ENCODE assay signal across 1 fruit fly cellular context in the genomic region with DNA sequence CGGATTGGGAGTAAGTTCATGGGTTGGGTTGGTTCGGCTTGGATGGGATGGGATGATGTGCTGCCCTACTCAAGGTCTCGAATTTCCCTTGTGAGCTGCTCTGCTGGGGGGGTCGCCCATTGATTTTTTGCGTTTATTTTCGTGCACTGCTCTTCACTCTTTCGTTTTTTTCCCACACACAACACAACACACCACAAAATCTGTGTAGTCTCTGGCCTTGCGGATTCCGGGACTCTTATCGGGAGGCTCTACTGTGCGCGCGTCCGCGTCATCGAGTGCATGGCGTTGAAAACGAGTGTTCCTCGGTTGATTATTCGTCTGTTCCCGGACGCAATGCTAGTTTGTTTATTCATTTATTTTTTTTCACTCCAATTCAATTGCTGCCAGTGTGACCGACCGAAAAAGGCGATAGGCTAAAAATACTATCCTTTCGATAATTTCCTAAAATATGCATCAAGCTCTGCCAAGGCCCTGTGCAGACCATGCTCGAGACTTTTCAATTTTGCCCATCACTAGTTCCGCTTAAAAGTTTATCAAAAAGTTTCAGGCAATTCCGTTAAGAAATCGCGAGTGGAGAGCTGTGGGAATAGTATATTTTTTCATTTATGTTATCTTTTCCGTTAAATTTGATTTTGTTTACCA.
TF ChIP-seq lines count a peak whose summit lies in the region.

Gene WASp (minus strand): TSS at position 399 of the 642 bp plus-strand sequence.

TF ChIP-seq in whole organism, embryonic, 481 proteins besides CTCF, POLR2A, EP300 and RAD21 (continued from another document and continues in another):
- TF ChIP-seq hb (GFP tag; IDR thresholded peaks at IDR 0.05; lab: Robert Waterston, UW; ENCODE audit: partially characterized antibody) (no peak), ro (GFP tag; IDR thresholded peaks at IDR 0.05; lab: Robert Waterston, UW) (no peak), CG7928 (GFP tag; optimal IDR thresholded peaks at IDR 0.05; lab: Kevin White, UChicago) (no peak), ken (GFP tag; IDR thresholded peaks at IDR 0.05; lab: Robert Waterston, UW) (peak; percentile 58; the same call in 1 of the 3 replicates), hth (optimal IDR thresholded peaks at IDR 0.05; lab: Kevin White, UChicago) (no peak), CG7987 (GFP tag; optimal IDR thresholded peaks at IDR 0.05; lab: Kevin White, UChicago) (peak; percentile 86), D19B (GFP tag; optimal IDR thresholded peaks at IDR 0.05; lab: Kevin White, UChicago) (no peak), Ets97D (GFP tag; optimal IDR thresholded peaks at IDR 0.05; lab: Kevin White, UChicago) (peak; percentile 99), mam (GFP tag; optimal IDR thresholded peaks at IDR 0.05; lab: Kevin White, UChicago) (peak; percentile 64), prd (optimal IDR thresholded peaks at IDR 0.05; lab: Kevin White, UChicago) (no peak), prd (GFP tag; IDR thresholded peaks at IDR 0.05; lab: Robert Waterston, UW) (peak; percentile 46; the same call in 1 of the 3 replicates), Eip74EF (GFP tag; optimal IDR thresholded peaks at IDR 0.05; lab: Kevin White, UChicago) (peak in 1 of 2 experiments; percentile 86), D19A (tag; optimal IDR thresholded peaks at IDR 0.05; lab: Kevin White, UChicago) (no peak), Med (GFP tag; lab: Kevin White, UChicago) (peak; percentile 97), kah (GFP tag; optimal IDR thresholded peaks at IDR 0.05; lab: Kevin White, UChicago) (no peak), pan (optimal IDR thresholded peaks at IDR 0.05; lab: Kevin White, UChicago) (no peak), pan (GFP tag; optimal IDR thresholded peaks at IDR 0.05 in 1 of 2, IDR thresholded peaks at IDR 0.05 in 1 of 2) (peak in 1 of 2 experiments; percentile 65), seq (GFP tag; IDR thresholded peaks at IDR 0.05; lab: Robert Waterston, UW) (peak; percentile 22; the same call in 1 of the 2 replicates), CG17612 (GFP tag; IDR thresholded peaks at IDR 0.05; lab: Robert Waterston, UW) (0 out of 2 replicates have a peak, but pooled peaks have one; percentile 6), CG8478 (optimal IDR thresholded peaks at IDR 0.05; lab: Kevin White, UChicago) (no peak), CG7839 (tag; optimal IDR thresholded peaks at IDR 0.05; lab: Kevin White, UChicago) (no peak), lbe (GFP tag; optimal IDR thresholded peaks at IDR 0.05; lab: Kevin White, UChicago) (no peak), CG42726 (GFP tag; IDR thresholded peaks at IDR 0.05; lab: Robert Waterston, UW; ENCODE audit: partially characterized antibody) (peak; percentile 69), dysf (GFP tag; IDR thresholded peaks at IDR 0.05; lab: Robert Waterston, UW) (peak; percentile 77), sob (GFP tag; IDR thresholded peaks at IDR 0.05; lab: Robert Waterston, UW) (peak; percentile 81), CG14014 (GFP tag; IDR thresholded peaks at IDR 0.05; lab: Robert Waterston, UW) (peak; percentile 59; the same call in 1 of the 2 replicates), Dll (GFP tag; IDR thresholded peaks at IDR 0.05; lab: Robert Waterston, UW; ENCODE audit: partially characterized antibody) (peak; percentile 52; the same call in 1 of the 4 replicates), CG33557 (GFP tag; optimal IDR thresholded peaks at IDR 0.05; lab: Kevin White, UChicago) (peak; percentile 46), dimm (GFP tag; IDR thresholded peaks at IDR 0.05; lab: Robert Waterston, UW) (no peak), fru (optimal IDR thresholded peaks at IDR 0.05; lab: Kevin White, UChicago) (no peak), stc (GFP tag; IDR thresholded peaks at IDR 0.05; lab: Robert Waterston, UW) (peak; percentile 70), tx (GFP tag; optimal IDR thresholded peaks at IDR 0.05; lab: Kevin White, UChicago) (peak; percentile 35), Awh (GFP tag; IDR thresholded peaks at IDR 0.05; lab: Robert Waterston, UW) (0 out of 2 replicates have a peak, but pooled peaks have one; percentile 43), CG1024 (GFP tag; IDR thresholded peaks at IDR 0.05; lab: Robert Waterston, UW) (peak; percentile 81), da (GFP tag; optimal IDR thresholded peaks at IDR 0.05; lab: Kevin White, UChicago) (peak; percentile 75), chinmo (GFP tag; IDR thresholded peaks at IDR 0.05; lab: Robert Waterston, UW; ENCODE audit: partially characterized antibody) (0 out of 4 replicates have a peak, but pooled peaks have one; percentile 22), H2.0 (GFP tag; IDR thresholded peaks at IDR 0.05; lab: Robert Waterston, UW) (peak; percentile 66), CG8765 (GFP tag; IDR thresholded peaks at IDR 0.05; lab: Robert Waterston, UW) (peak; percentile 42; the same call in 1 of the 2 replicates), CG4404 (GFP tag; IDR thresholded peaks at IDR 0.05; lab: Robert Waterston, UW) (no peak), al (GFP tag; IDR thresholded peaks at IDR 0.05; lab: Robert Waterston, UW) (peak; percentile 30; the same call in 1 of the 2 replicates), Poxn (GFP tag; IDR thresholded peaks at IDR 0.05; lab: Robert Waterston, UW) (no peak), Dad (GFP tag; optimal IDR thresholded peaks at IDR 0.05; lab: Kevin White, UChicago) (peak; percentile 68), Dek (tag; optimal IDR thresholded peaks at IDR 0.05; lab: Kevin White, UChicago) (peak; percentile 72), CG34422 (GFP tag; IDR thresholded peaks at IDR 0.05; lab: Robert Waterston, UW) (peak; percentile 35; the same call in 1 of the 3 replicates), CG2120 (GFP tag; optimal IDR thresholded peaks at IDR 0.05; lab: Kevin White, UChicago) (no peak), CG31365 (tag; optimal IDR thresholded peaks at IDR 0.05; lab: Kevin White, UChicago) (peak; percentile 64), nau (GFP tag; optimal IDR thresholded peaks at IDR 0.05; lab: Kevin White, UChicago) (no peak), maf-S (GFP tag; optimal IDR thresholded peaks at IDR 0.05; lab: Kevin White, UChicago) (peak; percentile 68), unc-4 (GFP tag; IDR thresholded peaks at IDR 0.05; lab: Robert Waterston, UW; ENCODE audit: partially characterized antibody) (peak; percentile 63), CG14860 (GFP tag; IDR thresholded peaks at IDR 0.05; lab: Robert Waterston, UW; ENCODE audit: partially characterized antibody) (peak; percentile 53; the same call in 1 of the 3 replicates), Lpt (GFP tag; optimal IDR thresholded peaks at IDR 0.05; lab: Kevin White, UChicago) (no peak), CG4282 (GFP tag; optimal IDR thresholded peaks at IDR 0.05; lab: Kevin White, UChicago) (peak; percentile 56), CG12299 (tag; optimal IDR thresholded peaks at IDR 0.05; lab: Kevin White, UChicago) (peak; percentile 39), CG14050 (GFP tag; IDR thresholded peaks at IDR 0.05; lab: Robert Waterston, UW) (peak; percentile 50; the same call in 2 of the 3 replicates), bcd (GFP tag; optimal IDR thresholded peaks at IDR 0.05; lab: Kevin White, UChicago) (peak; percentile 80), ham (GFP tag; IDR thresholded peaks at IDR 0.05; lab: Robert Waterston, UW) (no peak; the same call in 1 of the 2 replicates), CG10274 (GFP tag; optimal IDR thresholded peaks at IDR 0.05; lab: Kevin White, UChicago) (peak; percentile 15), rib (GFP tag; IDR thresholded peaks at IDR 0.05; lab: Robert Waterston, UW) (0 out of 2 replicates have a peak, but pooled peaks have one; percentile 24), Dp (GFP tag; optimal IDR thresholded peaks at IDR 0.05; lab: Kevin White, UChicago) (peak; percentile 63), Dfd (GFP tag; optimal IDR thresholded peaks at IDR 0.05; lab: Kevin White, UChicago) (no peak), CG10543 (GFP tag; optimal IDR thresholded peaks at IDR 0.05; lab: Kevin White, UChicago) (no peak), btn (GFP tag; optimal IDR thresholded peaks at IDR 0.05; lab: Kevin White, UChicago) (peak; percentile 37), crc (GFP tag; optimal IDR thresholded peaks at IDR 0.05; lab: Kevin White, UChicago) (peak; percentile 17), B-H2 (GFP tag; optimal IDR thresholded peaks at IDR 0.05; lab: Kevin White, UChicago) (peak; percentile 85), CG10654 (GFP tag; optimal IDR thresholded peaks at IDR 0.05; lab: Kevin White, UChicago) (peak; percentile 55), tup (GFP tag; optimal IDR thresholded peaks at IDR 0.05; lab: Kevin White, UChicago) (no peak), slbo (GFP tag; IDR thresholded peaks at IDR 0.05; lab: Robert Waterston, UW) (peak; percentile 67), Tbp (GFP tag; optimal IDR thresholded peaks at IDR 0.05; lab: Kevin White, UChicago) (no peak), CG7745 (tag; optimal IDR thresholded peaks at IDR 0.05; lab: Kevin White, UChicago) (no peak), Taf1 (GFP tag; IDR thresholded peaks at IDR 0.05; lab: Robert Waterston, UW) (no peak), TFAM (GFP tag; optimal IDR thresholded peaks at IDR 0.05; lab: Kevin White, UChicago) (no peak), eyg (GFP tag; optimal IDR thresholded peaks at IDR 0.05; lab: Kevin White, UChicago) (peak; percentile 47), esg (GFP tag; conservative IDR thresholded peaks at IDR 0.05; lab: Robert Waterston, UW) (no peak), cg (GFP tag; optimal IDR thresholded peaks at IDR 0.05; lab: Kevin White, UChicago) (no peak), CG9215 (GFP tag; IDR thresholded peaks at IDR 0.05; lab: Robert Waterston, UW) (no peak), sug (tag; optimal IDR thresholded peaks at IDR 0.05; lab: Kevin White, UChicago) (peak; percentile 89), NFAT (GFP tag; IDR thresholded peaks at IDR 0.05; lab: Robert Waterston, UW) (peak; percentile 62; the same call in 1 of the 2 replicates), CG12155 (GFP tag; optimal IDR thresholded peaks at IDR 0.05; lab: Kevin White, UChicago) (peak; percentile 66), CG8944 (GFP tag; optimal IDR thresholded peaks at IDR 0.05; lab: Kevin White, UChicago) (peak; percentile 49), NC2α (GFP tag; optimal IDR thresholded peaks at IDR 0.05; lab: Kevin White, UChicago) (peak; percentile 37), nmo (GFP tag; optimal IDR thresholded peaks at IDR 0.05; lab: Kevin White, UChicago) (peak; percentile 78), tin (GFP tag; optimal IDR thresholded peaks at IDR 0.05; lab: Kevin White, UChicago) (peak; percentile 49), Bgb (GFP tag; IDR thresholded peaks at IDR 0.05; lab: Robert Waterston, UW; ENCODE audit: partially characterized antibody) (peak; percentile 69), CG3281 (GFP tag; optimal IDR thresholded peaks at IDR 0.05; lab: Kevin White, UChicago) (no peak), MBD-R2 (GFP tag; IDR thresholded peaks at IDR 0.05; lab: Robert Waterston, UW) (peak; percentile 77), Hmx (GFP tag; optimal IDR thresholded peaks at IDR 0.05; lab: Kevin White, UChicago) (no peak), Lim3 (GFP tag; IDR thresholded peaks at IDR 0.05; lab: Robert Waterston, UW) (no peak), nerfin-2 (GFP tag; IDR thresholded peaks at IDR 0.05; lab: Robert Waterston, UW; ENCODE audit: partially characterized antibody) (no peak), dmrt99B (tag; optimal IDR thresholded peaks at IDR 0.05; lab: Kevin White, UChicago) (no peak), pnt (GFP tag; optimal IDR thresholded peaks at IDR 0.05; lab: Kevin White, UChicago) (peak; percentile 26), Xbp1 (GFP tag; optimal IDR thresholded peaks at IDR 0.05; lab: Kevin White, UChicago) (peak; percentile 80), knrl (GFP tag; IDR thresholded peaks at IDR 0.05; lab: Robert Waterston, UW; ENCODE audit: partially characterized antibody) (peak; percentile 47; the same call in 1 of the 3 replicates), Pdp1 (GFP tag; optimal IDR thresholded peaks at IDR 0.05; lab: Kevin White, UChicago) (peak in 1 of 2 experiments; percentile 59), CG30431 (GFP tag; optimal IDR thresholded peaks at IDR 0.05; lab: Kevin White, UChicago) (peak; percentile 32), zfh2 (GFP tag; optimal IDR thresholded peaks at IDR 0.05; lab: Kevin White, UChicago) (peak; percentile 75), B-H1 (GFP tag; IDR thresholded peaks at IDR 0.05; lab: Robert Waterston, UW) (peak; percentile 44; the same call in 1 of the 3 replicates), ttk (GFP tag; IDR thresholded peaks at IDR 0.05; lab: Robert Waterston, UW) (peak; percentile 67), CG10209 (GFP tag; optimal IDR thresholded peaks at IDR 0.05; lab: Kevin White, UChicago) (peak; percentile 77), CG9876 (GFP tag; optimal IDR thresholded peaks at IDR 0.05; lab: Kevin White, UChicago) (peak; percentile 70), her (GFP tag; optimal IDR thresholded peaks at IDR 0.05; lab: Kevin White, UChicago) (peak; percentile 82), CG18476 (GFP tag; optimal IDR thresholded peaks at IDR 0.05; lab: Kevin White, UChicago) (no peak), CG1529 (GFP tag; optimal IDR thresholded peaks at IDR 0.05; lab: Kevin White, UChicago) (no peak), CG17361 (GFP tag; IDR thresholded peaks at IDR 0.05; lab: Robert Waterston, UW) (peak; percentile 72; the same call in 2 of the 3 replicates), vnd (GFP tag; IDR thresholded peaks at IDR 0.05; lab: Robert Waterston, UW; ENCODE audit: partially characterized antibody) (no peak), cwo (GFP tag; optimal IDR thresholded peaks at IDR 0.05; lab: Kevin White, UChicago) (no peak), CrebB (tag; optimal IDR thresholded peaks at IDR 0.05; lab: Kevin White, UChicago) (peak; percentile 62), Spps (tag; optimal IDR thresholded peaks at IDR 0.05; lab: Kevin White, UChicago) (peak; percentile 12), crol (GFP tag; IDR thresholded peaks at IDR 0.05; lab: Robert Waterston, UW) (no peak), chif (GFP tag; optimal IDR thresholded peaks at IDR 0.05; lab: Kevin White, UChicago) (peak; percentile 54 to 75), Scr (GFP tag; IDR thresholded peaks at IDR 0.05; lab: Robert Waterston, UW; ENCODE audit: partially characterized antibody) (peak; percentile 64), emc (GFP tag; optimal IDR thresholded peaks at IDR 0.05; lab: Kevin White, UChicago) (peak; percentile 75), pfk (GFP tag; optimal IDR thresholded peaks at IDR 0.05; lab: Kevin White, UChicago) (peak; percentile 14), sens-2 (GFP tag; IDR thresholded peaks at IDR 0.05; lab: Robert Waterston, UW) (0 out of 2 replicates have a peak, but pooled peaks have one; percentile 42), Myb (GFP tag; optimal IDR thresholded peaks at IDR 0.05; lab: Kevin White, UChicago) (peak; percentile 91), CG6254 (GFP tag; optimal IDR thresholded peaks at IDR 0.05; lab: Kevin White, UChicago) (no peak), Mad (GFP tag; optimal IDR thresholded peaks at IDR 0.05; lab: Kevin White, UChicago) (peak; percentile 78), jumu (GFP tag; optimal IDR thresholded peaks at IDR 0.05; lab: Kevin White, UChicago) (peak; percentile 71), CG8281 (tag; optimal IDR thresholded peaks at IDR 0.05; lab: Kevin White, UChicago) (no peak), bbx (GFP tag; IDR thresholded peaks at IDR 0.05; lab: Robert Waterston, UW; ENCODE audit: partially characterized antibody) (peak; percentile 57)
